Worm (Caenorhabditis elegans) whole organism, L4 larva: ENCODE measurements around the gene lst-2.

Experiments
- fkh-10 ChIP-seq: fragments of 150-350 bp; optimal IDR thresholded peaks from 2 replicates; lab custom pipeline; 2014; ENCODE audit warnings: missing biosample characterization, missing genetic modification reagents, missing genetic modification characterization
- lir-3 ChIP-seq: sonication (generic microtip); optimal IDR thresholded peaks from 2 replicates; lab custom pipeline; 2016; ENCODE audit warnings: mild to moderate bottlenecking, missing genetic modification characterization, missing compliant biosample characterization
- nhr-6 ChIP-seq: fragments of 150-350 bp; optimal IDR thresholded peaks from 2 replicates; lab custom pipeline; 2014; ENCODE audit warnings: missing biosample characterization, missing genetic modification characterization
- pqm-1 ChIP-seq: sonication (generic microtip); optimal IDR thresholded peaks from 2 replicates; lab custom pipeline; 2017; ENCODE audit warnings: missing biosample characterization, missing genetic modification characterization

ce11 chrX:4353318-4353717 is 29.8 kb downstream of the lst-2 start, which contains the start of gene col-165:
- TF ChIP-seq pqm-1 (tag; lab: Kevin White, UChicago) (no peak), nhr-6 (tag; lab: Kevin White, UChicago) (no peak), fkh-10 (GFP tag; lab: Kevin White, UChicago) (no peak), lir-3 (tag; lab: Kevin White, UChicago) (no peak)
